Worm (Caenorhabditis elegans) whole organism, L1 larva: Measurements from ENCODE around the gene blos-8.

Source experiments
- C16A3.4 ChIP-seq: fragments of 150-350 bp; optimal IDR thresholded peaks from 2 replicates; lab custom pipeline; 2014; ENCODE audit warnings: missing biosample characterization, missing genetic modification characterization
- F16B12.6 ChIP-seq: fragments of 150-350 bp; optimal IDR thresholded peaks from 2 replicates; lab custom pipeline; 2014; ENCODE audit warnings: missing biosample characterization, missing genetic modification characterization
- Y116A8C.19 ChIP-seq: sonication (generic microtip); optimal IDR thresholded peaks from 2 replicates; lab custom pipeline; 2016; ENCODE audit warnings: missing compliant biosample characterization, missing genetic modification characterization, borderline replicate concordance
- ama-1 ChIP-seq: fragments of 150-350 bp; optimal IDR thresholded peaks from 2 replicates; lab custom pipeline; 2014
- blmp-1 ChIP-seq: fragments of 150-350 bp; optimal IDR thresholded peaks from 2 replicates; lab custom pipeline; 2014; ENCODE audit warnings: missing biosample characterization, missing genetic modification characterization
- ceh-8 ChIP-seq: fragments of 200-800 bp; sonication (Bioruptor generic); optimal IDR thresholded peaks from 2 replicates; lab custom pipeline; 2018; ENCODE audit warnings: mild to moderate bottlenecking, missing genetic modification characterization, moderate library complexity, missing compliant biosample characterization
- ceh-82 ChIP-seq, 3 experiments: fragments of 150-350 bp in 1 of 3; sonication (generic microtip) in 2 of 3; optimal IDR thresholded peaks; 2 replicates each; lab custom pipeline; 2014 to 2017; ENCODE audit warnings: missing biosample characterization in 3 of 3, missing genetic modification characterization in 3 of 3
- ceh-88 ChIP-seq: fragments of 200-800 bp; sonication (Bioruptor generic); IDR thresholded peaks from 2 replicates; pipeline ENCODE4 v1.3.6; 2022; ENCODE audit warnings: missing genetic modification characterization, missing compliant biosample characterization
- dpl-1 ChIP-seq, 3 experiments: fragments of 150-350 bp in 2 of 3; sonication (generic microtip) in 1 of 3; optimal IDR thresholded peaks; 2 replicates each; lab custom pipeline; 2014 to 2017; ENCODE audit warnings: missing biosample characterization in 3 of 3, missing genetic modification characterization in 3 of 3, missing genetic modification reagents in 3 of 3
- efl-1 ChIP-seq, 4 experiments: fragments of 150-350 bp; optimal IDR thresholded peaks in 3 of 4; peaks in 1 of 4; 1 replicate in 1 of 4; 2 replicates in 3 of 4; lab custom pipeline; 2014; ENCODE audit warnings: missing biosample characterization in 2 of 4, missing genetic modification characterization in 2 of 4, missing genetic modification reagents in 2 of 4
- egl-13 ChIP-seq: sonication (generic microtip); optimal IDR thresholded peaks from 2 replicates; lab custom pipeline; 2016; ENCODE audit warnings: missing genotype, missing genetic modification reagents, missing genetic modification characterization, missing compliant biosample characterization
- elt-3 ChIP-seq, 6 experiments: fragments of 150-350 bp in 1 of 6; sonication (generic microtip); optimal IDR thresholded peaks; 2 replicates each; lab custom pipeline; 2017 to 2018; ENCODE audit warnings: missing biosample characterization in 6 of 6, missing genetic modification characterization in 6 of 6, inconsistent platforms in 1 of 6
- fkh-8 ChIP-seq: sonication (generic microtip); optimal IDR thresholded peaks from 2 replicates; lab custom pipeline; 2016; ENCODE audit warnings: mild to moderate bottlenecking, missing genetic modification characterization, missing compliant biosample characterization
- grh-1 ChIP-seq: fragments of 200-800 bp; sonication (Bioruptor generic); IDR thresholded peaks from 2 replicates; pipeline ENCODE4 v1.3.6; 2022; ENCODE audit warnings: missing genetic modification reagents, missing genetic modification characterization, missing compliant biosample characterization
- hlh-17 ChIP-seq: fragments of 200-800 bp; sonication (Bioruptor generic); optimal IDR thresholded peaks from 2 replicates; lab custom pipeline; 2018; ENCODE audit warnings: missing genetic modification characterization, mild to moderate bottlenecking, missing compliant biosample characterization, moderate library complexity, borderline replicate concordance
- hlh-4 ChIP-seq: sonication (generic microtip); optimal IDR thresholded peaks from 2 replicates; lab custom pipeline; 2016; ENCODE audit warnings: mild to moderate bottlenecking, missing genetic modification characterization, missing compliant biosample characterization
- isw-1 ChIP-seq: fragments of 200-800 bp; sonication (Bioruptor generic); IDR thresholded peaks from 2 replicates; pipeline ENCODE4 v1.3.6; 2022; ENCODE audit warnings: missing genetic modification characterization, missing compliant biosample characterization
- jun-1 ChIP-seq: fragments of 150-350 bp; optimal IDR thresholded peaks from 2 replicates; lab custom pipeline; 2014; ENCODE audit warnings: missing biosample characterization, missing genetic modification reagents, missing genetic modification characterization
- lin-14 ChIP-seq: fragments of 200-800 bp; sonication (Bioruptor generic); optimal IDR thresholded peaks from 2 replicates; lab custom pipeline; 2018; ENCODE audit warnings: mild to moderate bottlenecking, missing genetic modification characterization, moderate library complexity, missing compliant biosample characterization
- lin-15B ChIP-seq: fragments of 150-350 bp; sonication (generic microtip); optimal IDR thresholded peaks from 3 replicates; lab custom pipeline; 2014; ENCODE audit warnings: missing biosample characterization, missing genetic modification characterization
- lin-35 ChIP-seq, 2 experiments: fragments of 150-350 bp; optimal IDR thresholded peaks; 2 replicates each; lab custom pipeline; 2014; ENCODE audit warnings: missing biosample characterization in 2 of 2, missing genetic modification characterization in 2 of 2, missing genetic modification reagents in 2 of 2
- lin-39 ChIP-seq: fragments of 150-350 bp; optimal IDR thresholded peaks from 2 replicates; lab custom pipeline; 2014; ENCODE audit warnings: missing biosample characterization, missing genetic modification reagents, missing genetic modification characterization
- lsy-2 ChIP-seq, 2 experiments: fragments of 150-350 bp; optimal IDR thresholded peaks; 2 replicates each; lab custom pipeline; 2014; ENCODE audit warnings: missing biosample characterization in 2 of 2, missing genetic modification characterization in 2 of 2
- mdl-1 ChIP-seq, 2 experiments: fragments of 150-350 bp; optimal IDR thresholded peaks; 2 replicates each; lab custom pipeline; 2014 to 2017; ENCODE audit warnings: missing biosample characterization in 2 of 2, missing genetic modification characterization in 2 of 2, inconsistent platforms in 1 of 2
- mef-2 ChIP-seq: fragments of 150-350 bp; optimal IDR thresholded peaks from 2 replicates; lab custom pipeline; 2014; ENCODE audit warnings: missing biosample characterization, missing genetic modification characterization
- mep-1 ChIP-seq: fragments of 150-350 bp; optimal IDR thresholded peaks from 2 replicates; lab custom pipeline; 2014; ENCODE audit warnings: missing biosample characterization, missing genetic modification characterization
- nhr-11 ChIP-seq: fragments of 150-350 bp; optimal IDR thresholded peaks from 2 replicates; lab custom pipeline; 2014; ENCODE audit warnings: missing biosample characterization, missing genetic modification characterization
- nhr-19 ChIP-seq: fragments of 200-800 bp; sonication (Bioruptor generic); conservative IDR thresholded peaks from 2 replicates; pipeline ENCODE4 v1.3.6; 2022; ENCODE audit warnings: missing genetic modification characterization, missing compliant biosample characterization
- nhr-237 ChIP-seq: fragments of 150-350 bp; optimal IDR thresholded peaks from 2 replicates; lab custom pipeline; 2014; ENCODE audit warnings: missing biosample characterization, missing genetic modification characterization
- nhr-47 ChIP-seq: sonication (generic microtip); optimal IDR thresholded peaks from 2 replicates; lab custom pipeline; 2016; ENCODE audit warnings: mild to moderate bottlenecking, missing genetic modification characterization, moderate library complexity, missing compliant biosample characterization
- nhr-71 ChIP-seq: sonication (generic microtip); optimal IDR thresholded peaks from 2 replicates; lab custom pipeline; 2016; ENCODE audit warnings: mild to moderate bottlenecking, missing genetic modification characterization, moderate library complexity, missing compliant biosample characterization
- nhr-76 ChIP-seq: sonication (generic microtip); optimal IDR thresholded peaks from 2 replicates; lab custom pipeline; 2017; ENCODE audit warnings: missing biosample characterization, missing genetic modification characterization
- nhr-84 ChIP-seq: sonication (generic microtip); optimal IDR thresholded peaks from 2 replicates; lab custom pipeline; 2017; ENCODE audit warnings: missing biosample characterization, missing genetic modification characterization
- pag-3 ChIP-seq: sonication (generic microtip); optimal IDR thresholded peaks from 2 replicates; lab custom pipeline; 2017; ENCODE audit warnings: missing genetic modification characterization, mild to moderate bottlenecking, missing compliant biosample characterization, antibody characterized with exemption, borderline replicate concordance; ENCODE audit not compliant: insufficient read depth
- pqm-1 ChIP-seq: sonication (generic microtip); optimal IDR thresholded peaks from 3 replicates; lab custom pipeline; 2017; ENCODE audit warnings: missing biosample characterization, missing genetic modification characterization
- skn-1 ChIP-seq: fragments of 150-350 bp; optimal IDR thresholded peaks from 2 replicates; lab custom pipeline; 2014; ENCODE audit warnings: missing biosample characterization, missing genetic modification characterization
- snpc-4 ChIP-seq: fragments of 150-350 bp; optimal IDR thresholded peaks from 2 replicates; lab custom pipeline; 2014; ENCODE audit warnings: missing biosample characterization, missing genetic modification characterization
- sptf-1 ChIP-seq: fragments of 150-350 bp; optimal IDR thresholded peaks from 2 replicates; lab custom pipeline; 2014; ENCODE audit warnings: missing biosample characterization, missing genetic modification characterization
- tbx-2 ChIP-seq: sonication (generic microtip); optimal IDR thresholded peaks from 2 replicates; lab custom pipeline; 2016; ENCODE audit warnings: missing genetic modification characterization, missing compliant biosample characterization
- tlp-1 ChIP-seq: fragments of 150-350 bp; optimal IDR thresholded peaks from 2 replicates; lab custom pipeline; 2014; ENCODE audit warnings: missing biosample characterization, missing genetic modification characterization
- unc-130 ChIP-seq: fragments of 150-350 bp; optimal IDR thresholded peaks from 2 replicates; lab custom pipeline; 2017; ENCODE audit warnings: missing biosample characterization, missing genetic modification characterization, inconsistent platforms
- unc-30 ChIP-seq: sonication (generic microtip); optimal IDR thresholded peaks from 2 replicates; lab custom pipeline; 2017; ENCODE audit warnings: missing biosample characterization, missing genetic modification characterization
- unc-62 ChIP-seq: fragments of 150-350 bp; optimal IDR thresholded peaks from 2 replicates; lab custom pipeline; 2014; ENCODE audit warnings: missing biosample characterization, missing genetic modification reagents, missing genetic modification characterization
- unc-86 ChIP-seq: sonication (generic microtip); optimal IDR thresholded peaks from 2 replicates; lab custom pipeline; 2016; ENCODE audit warnings: missing genetic modification characterization, missing compliant biosample characterization
- ztf-11 ChIP-seq, 2 experiments: sonication (generic microtip); optimal IDR thresholded peaks; 2 replicates each; lab custom pipeline; 2016 to 2017; ENCODE audit warnings: missing genetic modification characterization in 2 of 2, missing biosample characterization in 1 of 2, missing compliant biosample characterization in 1 of 2

The blos-8 gene

DNA sequence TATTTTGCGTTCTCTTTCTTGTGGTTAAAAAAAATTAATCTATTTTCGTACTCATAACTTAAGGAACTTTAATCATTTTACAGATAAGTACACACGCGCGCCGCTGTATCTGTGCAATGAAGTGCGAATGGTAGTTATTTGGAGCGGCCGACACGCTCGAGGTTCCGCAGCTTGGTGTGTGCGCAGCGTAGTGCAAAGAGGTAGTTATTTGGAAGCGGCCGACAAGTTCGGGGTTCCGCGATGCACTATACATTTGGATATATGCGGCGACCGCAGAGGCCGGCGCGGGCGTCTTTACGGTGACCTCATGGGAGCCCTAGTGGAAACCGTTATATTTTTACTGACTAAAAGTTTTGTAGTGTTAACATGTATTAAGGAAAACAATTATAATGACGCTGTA lies 38.3 kb downstream of the blos-8 start:
- TF ChIP-seq pag-3 (no peak), snpc-4 (peak; percentile 87)

- TF ChIP-seq skn-1 (tag; lab: Kevin White, UChicago) (no peak), lsy-2 (tag; optimal IDR thresholded peaks at IDR 0.05; lab: Kevin White, UChicago) (no peak), lin-14 (GFP tag; lab: Kevin White, UChicago) (peak; percentile 42), fkh-8 (tag; lab: Kevin White, UChicago) (peak; percentile 83), nhr-76 (tag; lab: Kevin White, UChicago) (no peak), nhr-71 (tag; lab: Kevin White, UChicago) (peak; percentile 67), nhr-11 (tag; lab: Kevin White, UChicago) (peak; percentile 77), nhr-237 (tag; lab: Kevin White, UChicago) (no peak), nhr-47 (tag; lab: Kevin White, UChicago) (peak; percentile 49)
- TF ChIP-seq, all 84 proteins: peak for 5
Observed at ce11 chrX:15389853-15390252, 41.1 kb downstream of the blos-8 start.

DNA sequence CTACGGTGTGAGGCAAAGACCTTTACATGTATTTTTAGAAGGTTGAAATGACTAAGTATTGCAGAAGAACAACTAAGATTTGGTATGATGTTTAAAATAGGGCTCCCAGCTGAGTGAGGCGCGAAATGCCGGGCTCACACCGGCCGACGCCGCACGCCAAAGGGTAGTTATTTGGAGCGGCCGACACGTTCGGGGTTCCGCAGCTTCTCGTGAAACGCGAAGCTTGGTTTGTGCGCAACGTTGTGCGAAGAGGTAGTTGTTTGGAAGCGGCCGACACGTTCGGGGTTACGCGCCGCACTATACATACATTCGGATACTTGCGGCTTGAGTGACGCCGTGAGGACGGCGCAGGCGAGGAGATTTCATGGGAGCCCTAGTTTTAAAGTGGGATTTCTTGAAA lies 42.7 kb downstream of the blos-8 start:
- TF ChIP-seq ztf-11 (tag; optimal IDR thresholded peaks at IDR 0.05; lab: Kevin White, UChicago) (no peak), blmp-1 (tag; lab: Kevin White, UChicago) (no peak), mdl-1 (tag; optimal IDR thresholded peaks at IDR 0.05; lab: Kevin White, UChicago) (no peak), efl-1 (optimal IDR thresholded peaks at IDR 0.05; lab: Kevin White, UChicago) (no peak), efl-1 (GFP tag; optimal IDR thresholded peaks at IDR 0.05 in 1 of 2; lab: Kevin White, UChicago) (peak in 1 of 2 experiments; percentile 6), snpc-4 (peak; percentile 91), F16B12.6 (tag; lab: Kevin White, UChicago) (no peak), tbx-2 (tag; lab: Kevin White, UChicago) (no peak)

- TF ChIP-seq mdl-1 (tag; optimal IDR thresholded peaks at IDR 0.05; lab: Kevin White, UChicago), result no peak
- no peak for TF ChIP-seq pag-3
- TF ChIP-seq unc-30 (tag; lab: Kevin White, UChicago), result no peak
- no peak for TF ChIP-seq ceh-88 (GFP tag; lab: Robert Waterston, UW)
- TF ChIP-seq grh-1 (GFP tag; lab: Robert Waterston, UW), result no peak
- no peak for TF ChIP-seq efl-1 (optimal IDR thresholded peaks at IDR 0.05; lab: Kevin White, UChicago)
- peak in 1 of 2 experiments; percentile 36 for TF ChIP-seq efl-1 (GFP tag; optimal IDR thresholded peaks at IDR 0.05 in 1 of 2; lab: Kevin White, UChicago)
- TF ChIP-seq unc-62 (GFP tag; lab: Kevin White, UChicago), result no peak
- TF ChIP-seq pqm-1 (tag; lab: Kevin White, UChicago), result no peak
- no peak for TF ChIP-seq C16A3.4
- TF ChIP-seq tlp-1 (tag; lab: Kevin White, UChicago), result no peak
- peak; percentile 22; the same call in 1 of the 2 replicates for TF ChIP-seq isw-1 (GFP tag; lab: Robert Waterston, UW)
- TF ChIP-seq ama-1 (lab: Kevin White, UChicago), result no peak
- no peak for TF ChIP-seq sptf-1
- TF ChIP-seq unc-86 (tag; lab: Kevin White, UChicago), result peak; percentile 74
- TF ChIP-seq lin-15B, result no peak
- TF ChIP-seq dpl-1 (GFP tag; optimal IDR thresholded peaks at IDR 0.05; lab: Kevin White, UChicago), result no peak
- peak; percentile 20 to 44 for TF ChIP-seq lsy-2 (tag; optimal IDR thresholded peaks at IDR 0.05; lab: Kevin White, UChicago)
- TF ChIP-seq jun-1 (tag; lab: Kevin White, UChicago), result no peak
- TF ChIP-seq nhr-71 (tag; lab: Kevin White, UChicago), result peak; percentile 72
- TF ChIP-seq egl-13 (tag; lab: Kevin White, UChicago), result peak; percentile 52
- no peak for TF ChIP-seq nhr-84
- no peak for TF ChIP-seq Y116A8C.19 (tag; lab: Kevin White, UChicago)
- TF ChIP-seq mep-1 (tag; lab: Kevin White, UChicago), result peak; percentile 19
- TF ChIP-seq elt-3 (tag; optimal IDR thresholded peaks at IDR 0.05; lab: Kevin White, UChicago), result no peak
- no peak for TF ChIP-seq hlh-4 (tag; lab: Kevin White, UChicago)
- TF ChIP-seq ceh-82 (tag; optimal IDR thresholded peaks at IDR 0.05; lab: Kevin White, UChicago), result peak in 2 of 3 experiments; percentile 27
- peak; percentile 39 for TF ChIP-seq mef-2 (tag; lab: Kevin White, UChicago)
- TF ChIP-seq lin-35 (GFP tag; optimal IDR thresholded peaks at IDR 0.05; lab: Kevin White, UChicago), result peak in 1 of 2 experiments; percentile 16
- TF ChIP-seq nhr-19 (GFP tag; lab: Robert Waterston, UW), result peak; percentile 38
- TF ChIP-seq F16B12.6 (tag; lab: Kevin White, UChicago), result no peak
- no peak for TF ChIP-seq unc-130
- TF ChIP-seq ceh-8 (GFP tag; lab: Kevin White, UChicago), result peak; percentile 20
- no peak for TF ChIP-seq lin-39
- no peak for TF ChIP-seq hlh-17 (GFP tag; lab: Kevin White, UChicago)
Observed at ce11 chrX:15385807-15386349, 45.1 kb downstream of the blos-8 start.
